Worm (Caenorhabditis elegans): ENCODE data around the gene tag-340.

- no peak for TF ChIP-seq fkh-6 (tag; optimal IDR thresholded peaks at IDR 0.05)
- TF ChIP-seq ama-1 (optimal IDR thresholded peaks at IDR 0.05): no peak
- TF ChIP-seq nhr-11 (tag; optimal IDR thresholded peaks at IDR 0.05): no peak
- no peak for TF ChIP-seq hlh-30 (tag; optimal IDR thresholded peaks at IDR 0.05; ENCODE audit: insufficient read depth)
- TF ChIP-seq rnt-1 (tag; optimal IDR thresholded peaks at IDR 0.05): no peak
- TF ChIP-seq ceh-22 (tag; optimal IDR thresholded peaks at IDR 0.05): no peak
Observed at ce11 chrIII:4918906-4919305, 18.6 kb downstream of the tag-340 start.
